Fruit fly (Drosophila melanogaster): Measurements from ENCODE around the gene Mpi.

Mpi gene

dm6 chr3R:9771519-9771972 lies 12.1 kb downstream of the Mpi start, which contains the start of gene CG9471 (continued):
- peak; percentile 87 for TF ChIP-seq caup (GFP tag; optimal IDR thresholded peaks at IDR 0.05; ENCODE audit: severe bottlenecking)
- TF ChIP-seq sr (GFP tag; IDR thresholded peaks at IDR 0.05) = peak; percentile 48; the same call in 1 of the 3 replicates
- TF ChIP-seq CG7963 (GFP tag; IDR thresholded peaks at IDR 0.05; ENCODE audit: partially characterized antibody) = no peak
- TF ChIP-seq CG17802 (tag; optimal IDR thresholded peaks at IDR 0.05) = peak; percentile 50
- peak; percentile 91 for TF ChIP-seq sug (tag; optimal IDR thresholded peaks at IDR 0.05)
- TF ChIP-seq CG4730 (GFP tag; IDR thresholded peaks at IDR 0.05) = peak; percentile 89
- TF ChIP-seq mam (GFP tag; optimal IDR thresholded peaks at IDR 0.05) = peak; percentile 95
- TF ChIP-seq ap (GFP tag; IDR thresholded peaks at IDR 0.05) = peak; percentile 90
- TF ChIP-seq CG4404 (GFP tag; IDR thresholded peaks at IDR 0.05) = peak; percentile 79
- peak; percentile 81 for TF ChIP-seq gsb-n (tag; optimal IDR thresholded peaks at IDR 0.05)
- TF ChIP-seq odd (GFP tag; optimal IDR thresholded peaks at IDR 0.05) = peak; percentile 83
- peak; percentile 75 for TF ChIP-seq Dad (GFP tag; optimal IDR thresholded peaks at IDR 0.05)
- TF ChIP-seq CG3163 (GFP tag; optimal IDR thresholded peaks at IDR 0.05) = peak; percentile 57
- TF ChIP-seq repo (GFP tag; optimal IDR thresholded peaks at IDR 0.05) = peak; percentile 68
- peak; percentile 88 for TF ChIP-seq CG12942 (GFP tag; optimal IDR thresholded peaks at IDR 0.05)
- TF ChIP-seq org-1 (GFP tag; optimal IDR thresholded peaks at IDR 0.05) = peak; percentile 82
- peak; percentile 91 for TF ChIP-seq Hr3 (GFP tag; optimal IDR thresholded peaks at IDR 0.05)
- no peak for TF ChIP-seq br (optimal IDR thresholded peaks at IDR 0.05)
- peak; percentile 90 for TF ChIP-seq CG13624 (GFP tag; optimal IDR thresholded peaks at IDR 0.05)
- peak; percentile 43 for TF ChIP-seq disco-r (GFP tag; optimal IDR thresholded peaks at IDR 0.05)
- TF ChIP-seq CG1024 (GFP tag; IDR thresholded peaks at IDR 0.05) = peak; percentile 56; the same call in 1 of the 2 replicates
- peak; percentile 76 for TF ChIP-seq NC2α (GFP tag; optimal IDR thresholded peaks at IDR 0.05)
- peak; percentile 64 for TF ChIP-seq CG10565 (GFP tag; optimal IDR thresholded peaks at IDR 0.05)
- peak; percentile 77 for TF ChIP-seq CG17912 (GFP tag; optimal IDR thresholded peaks at IDR 0.05)
- TF ChIP-seq CG16813 (GFP tag; IDR thresholded peaks at IDR 0.05; ENCODE audit: partially characterized antibody) = 0 out of 3 replicates have a peak, but pooled peaks have one; percentile 24
- peak; percentile 88 for TF ChIP-seq CG11456 (GFP tag; IDR thresholded peaks at IDR 0.05)
- TF ChIP-seq sc (optimal IDR thresholded peaks at IDR 0.05) = no peak
- TF ChIP-seq sc (GFP tag; optimal IDR thresholded peaks at IDR 0.05) = peak; percentile 78
- no peak for TF ChIP-seq Doc3 (GFP tag; IDR thresholded peaks at IDR 0.05; ENCODE audit: partially characterized antibody)
- TF ChIP-seq MTF-1 (GFP tag; optimal IDR thresholded peaks at IDR 0.05; ENCODE audit: borderline replicate concordance) = peak; percentile 64
- TF ChIP-seq tio (GFP tag; optimal IDR thresholded peaks at IDR 0.05) = no peak
- peak; percentile 89 for TF ChIP-seq Antp (GFP tag; optimal IDR thresholded peaks at IDR 0.05)
- peak; percentile 89 for TF ChIP-seq CG4820 (GFP tag; optimal IDR thresholded peaks at IDR 0.05)
- peak; percentile 92 for TF ChIP-seq CG11695 (GFP tag; IDR thresholded peaks at IDR 0.05)
- TF ChIP-seq trem (tag; optimal IDR thresholded peaks at IDR 0.05) = peak; percentile 90
- TF ChIP-seq gce (GFP tag; IDR thresholded peaks at IDR 0.05) = peak; percentile 80; the same call in 2 of the 3 replicates
- peak; percentile 25 for TF ChIP-seq pfk (GFP tag; optimal IDR thresholded peaks at IDR 0.05)
- peak; percentile 85 for TF ChIP-seq crc (GFP tag; optimal IDR thresholded peaks at IDR 0.05)
- TF ChIP-seq CG31365 (tag; optimal IDR thresholded peaks at IDR 0.05) = peak; percentile 47
- peak; percentile 94 for TF ChIP-seq gcm (GFP tag; optimal IDR thresholded peaks at IDR 0.05)
- peak; percentile 95 for TF ChIP-seq CG2678 (tag; optimal IDR thresholded peaks at IDR 0.05)
- TF ChIP-seq CG6654 (GFP tag; optimal IDR thresholded peaks at IDR 0.05) = peak; percentile 78
- no peak for TF ChIP-seq unc-4 (GFP tag; IDR thresholded peaks at IDR 0.05; ENCODE audit: partially characterized antibody)
- no peak for TF ChIP-seq usp (GFP tag; optimal IDR thresholded peaks at IDR 0.05)
- TF ChIP-seq schlank (tag; optimal IDR thresholded peaks at IDR 0.05) = peak; percentile 84
- peak; percentile 91 for TF ChIP-seq ase (GFP tag; IDR thresholded peaks at IDR 0.05)
- TF ChIP-seq ssp (GFP tag; IDR thresholded peaks at IDR 0.05) = peak; percentile 77
- peak; percentile 54 for TF ChIP-seq pzg (GFP tag; optimal IDR thresholded peaks at IDR 0.05)
- TF ChIP-seq tll (GFP tag; optimal IDR thresholded peaks at IDR 0.05) = no peak
- peak; percentile 85 for TF ChIP-seq CG1647 (GFP tag; optimal IDR thresholded peaks at IDR 0.05)
- peak; percentile 90 for TF ChIP-seq sd (tag; optimal IDR thresholded peaks at IDR 0.05)

All from whole organism, embryonic.